Worm (Caenorhabditis elegans) whole organism, L2 larva: ENCODE data around the gene ZK856.5.

Source experiments
- R02D3.7 ChIP-seq: fragments of 150-350 bp; optimal IDR thresholded peaks from 2 replicates; lab custom pipeline; 2014; ENCODE audit warnings: missing biosample characterization, missing genetic modification characterization
- ZK546.5 ChIP-seq: sonication (generic microtip); optimal IDR thresholded peaks from 2 replicates; lab custom pipeline; 2017; ENCODE audit warnings: missing biosample characterization, missing genetic modification characterization
- egl-27 ChIP-seq: sonication (generic microtip); optimal IDR thresholded peaks from 3 replicates; lab custom pipeline; 2017; ENCODE audit warnings: missing biosample characterization, missing genetic modification reagents, missing genetic modification characterization
- elt-3 ChIP-seq: sonication (generic microtip); optimal IDR thresholded peaks from 2 replicates; lab custom pipeline; 2017; ENCODE audit warnings: missing biosample characterization, missing genetic modification characterization
- lsy-2 ChIP-seq, 2 experiments: fragments of 150-350 bp in 1 of 2; sonication (generic microtip) in 1 of 2; optimal IDR thresholded peaks; 2 replicates each; lab custom pipeline; 2014 to 2017; ENCODE audit warnings: missing biosample characterization in 2 of 2, missing genetic modification characterization in 2 of 2
- mdl-1 ChIP-seq, 2 experiments: fragments of 150-350 bp in 1 of 2; sonication (generic microtip) in 1 of 2; optimal IDR thresholded peaks; 2 replicates each; lab custom pipeline; 2017; ENCODE audit warnings: missing biosample characterization in 2 of 2, missing genetic modification characterization in 2 of 2
- nhr-11 ChIP-seq: fragments of 150-350 bp; optimal IDR thresholded peaks from 2 replicates; lab custom pipeline; 2014; ENCODE audit warnings: missing biosample characterization, missing genetic modification characterization
- nhr-25 ChIP-seq: fragments of 150-350 bp; sonication (generic microtip); optimal IDR thresholded peaks from 3 replicates; lab custom pipeline; 2014; ENCODE audit warnings: missing biosample characterization, missing genetic modification characterization
- nhr-77 ChIP-seq: fragments of 150-350 bp; optimal IDR thresholded peaks from 2 replicates; lab custom pipeline; 2014; ENCODE audit warnings: missing biosample characterization, missing genetic modification characterization
- snpc-4 ChIP-seq: fragments of 150-350 bp; optimal IDR thresholded peaks from 2 replicates; lab custom pipeline; 2014; ENCODE audit warnings: missing biosample characterization, missing genetic modification characterization
- unc-62 ChIP-seq: fragments of 150-350 bp; optimal IDR thresholded peaks from 2 replicates; lab custom pipeline; 2014; ENCODE audit warnings: missing biosample characterization, missing genetic modification reagents, missing genetic modification characterization
- zag-1 ChIP-seq: fragments of 150-350 bp; optimal IDR thresholded peaks from 2 replicates; lab custom pipeline; 2014; ENCODE audit warnings: missing biosample characterization, missing genetic modification characterization
- ztf-4 ChIP-seq: fragments of 150-350 bp; optimal IDR thresholded peaks from 2 replicates; lab custom pipeline; 2014; ENCODE audit warnings: missing biosample characterization, missing genetic modification characterization

DNA sequence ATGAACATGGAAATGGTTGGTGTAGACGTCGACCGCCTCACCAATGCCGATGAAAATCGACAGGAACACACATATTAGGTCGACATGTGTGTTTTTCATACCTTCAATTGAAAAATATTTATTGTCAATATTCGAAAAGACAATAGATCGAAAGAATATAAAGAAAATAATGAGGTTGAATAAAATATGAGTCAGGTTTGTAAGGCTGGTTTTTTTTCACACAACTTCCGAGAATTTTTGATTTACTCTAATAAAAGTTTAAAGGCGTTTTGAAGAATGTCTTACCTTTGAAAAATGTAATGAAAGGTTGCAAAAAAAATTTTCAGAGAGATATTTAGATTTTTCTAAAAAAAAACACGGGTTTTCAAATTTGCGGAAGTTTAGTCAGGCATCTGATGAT is 16.3 kb downstream of the ZK856.5 start, which contains the start of gene egl-3:
- TF ChIP-seq unc-62 (no peak), egl-27 (tag; lab: Kevin White, UChicago) (no peak), nhr-25 (tag; lab: Kevin White, UChicago) (no peak), nhr-77 (tag; lab: Kevin White, UChicago) (no peak), ZK546.5 (tag; lab: Kevin White, UChicago) (no peak), elt-3 (tag; lab: Kevin White, UChicago) (no peak), lsy-2 (tag; optimal IDR thresholded peaks at IDR 0.05; lab: Kevin White, UChicago) (no peak), ztf-4 (no peak), zag-1 (tag; lab: Kevin White, UChicago) (no peak), R02D3.7 (tag; lab: Kevin White, UChicago) (no peak), nhr-11 (tag; lab: Kevin White, UChicago) (no peak), mdl-1 (tag; optimal IDR thresholded peaks at IDR 0.05; lab: Kevin White, UChicago) (no peak), snpc-4 (tag; lab: Kevin White, UChicago) (no peak)
